Worm (Caenorhabditis elegans): Measurements from ENCODE around the gene gcy-23.
A peak's percentile ranks its signal among the peaks of the same experiment; 100 is the strongest.

The gcy-23 gene

DNA sequence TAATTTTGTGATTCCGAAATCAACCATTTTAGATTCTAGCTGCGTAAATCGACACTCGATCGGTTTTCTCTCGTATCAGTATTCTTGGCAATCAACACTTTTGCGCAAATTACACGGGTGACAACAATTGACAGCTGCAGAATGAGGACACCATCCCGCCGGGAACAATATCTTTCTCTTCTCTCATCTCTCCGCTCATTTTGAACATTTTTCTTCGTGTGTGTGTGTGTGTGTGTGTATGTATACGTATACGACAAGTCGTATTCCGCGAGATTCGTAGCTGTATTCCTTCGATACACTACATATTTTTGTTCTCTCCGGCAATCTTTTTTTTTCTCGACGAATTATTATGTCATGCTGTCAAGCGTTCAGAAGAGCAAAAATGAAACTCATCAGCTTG lies 32.3 kb downstream of the gcy-23 start:
- TF ChIP-seq unc-30 (tag; optimal IDR thresholded peaks at IDR 0.05), result no peak
- TF ChIP-seq blmp-1 (tag; optimal IDR thresholded peaks at IDR 0.05), result peak; percentile 56
- no peak for TF ChIP-seq pax-3 (tag; optimal IDR thresholded peaks at IDR 0.05)
- peak; percentile 6 for TF ChIP-seq snu-23 (GFP tag; optimal IDR thresholded peaks at IDR 0.05)
- no peak for TF ChIP-seq efl-3 (GFP tag; optimal IDR thresholded peaks at IDR 0.05)
- peak; percentile 37 for TF ChIP-seq nhr-85 (tag)
- TF ChIP-seq lin-14 (GFP tag; optimal IDR thresholded peaks at IDR 0.05), result peak; percentile 49
- TF ChIP-seq alr-1 (tag; optimal IDR thresholded peaks at IDR 0.05; ENCODE audit: borderline replicate concordance), result no peak
- TF ChIP-seq lin-35 (GFP tag; optimal IDR thresholded peaks at IDR 0.05), result peak in 1 of 2 experiments; percentile 9
- TF ChIP-seq elt-2 (tag; optimal IDR thresholded peaks at IDR 0.05), result no peak
- TF ChIP-seq elt-3 (tag; optimal IDR thresholded peaks at IDR 0.05), result peak in 2 of 6 experiments; percentile 16 to 41

DNA sequence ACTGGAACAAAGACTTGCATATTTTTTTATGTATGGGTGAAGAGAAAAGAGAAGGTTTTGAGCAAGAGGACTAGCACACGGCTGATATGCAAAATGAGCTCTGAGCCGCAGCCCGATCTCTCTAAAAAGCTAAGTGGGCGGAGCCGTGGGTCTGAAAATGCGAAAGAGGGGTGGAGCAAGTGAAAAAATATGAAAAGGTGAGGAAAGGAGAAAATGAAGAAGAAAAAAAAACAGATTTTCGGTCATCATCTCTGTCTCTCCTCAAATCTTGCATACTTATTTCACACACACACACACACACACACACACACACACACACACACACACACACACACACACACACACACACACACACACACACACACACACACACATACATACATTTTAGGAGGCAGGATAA lies 34.7 kb downstream of the gcy-23 start, which contains the start of gene dmd-9:
Gene dmd-9, minus strand, starts transcription at position 101 of the 400 bp plus-strand sequence.
- TF ChIP-seq ces-1 (GFP tag; optimal IDR thresholded peaks at IDR 0.05), result no peak
- TF ChIP-seq fkh-8 (tag; optimal IDR thresholded peaks at IDR 0.05), result peak; percentile 36

DNA sequence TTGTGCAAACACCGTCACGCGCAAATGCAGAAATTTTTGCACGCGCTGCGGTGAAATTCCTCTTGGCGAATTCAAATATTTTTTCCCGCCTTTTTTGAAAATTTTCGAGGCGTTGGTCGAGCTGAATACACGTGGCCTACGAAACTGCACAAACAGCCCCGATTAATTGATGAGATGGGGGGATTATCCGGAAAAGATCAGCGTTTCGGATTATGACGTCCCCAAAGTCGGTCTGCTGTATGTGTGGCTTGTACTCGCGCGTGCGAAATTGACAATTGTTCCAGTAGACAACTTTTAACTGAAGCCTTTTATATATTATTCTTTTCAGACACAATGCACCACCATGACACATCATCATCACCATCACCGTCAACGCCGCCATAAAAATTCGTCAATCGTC lies 37.1 kb downstream of the gcy-23 start:
- TF ChIP-seq mep-1 (tag; optimal IDR thresholded peaks at IDR 0.05) (no peak), fkh-8 (tag; optimal IDR thresholded peaks at IDR 0.05) (peak; percentile 34), pax-3 (tag; optimal IDR thresholded peaks at IDR 0.05) (peak; percentile 70), ztf-4 (tag; optimal IDR thresholded peaks at IDR 0.05) (no peak), C16A3.4 (tag; optimal IDR thresholded peaks at IDR 0.05) (no peak), C04F5.9 (tag; optimal IDR thresholded peaks at IDR 0.05) (no peak), nhr-47 (tag; optimal IDR thresholded peaks at IDR 0.05) (no peak), ceh-63 (GFP tag; optimal IDR thresholded peaks at IDR 0.05) (no peak), ztf-11 (tag; optimal IDR thresholded peaks at IDR 0.05) (no peak), mab-9 (GFP tag; IDR thresholded peaks at IDR 0.05) (no peak), dsc-1 (tag; optimal IDR thresholded peaks at IDR 0.05) (peak; percentile 86), unc-130 (tag; optimal IDR thresholded peaks at IDR 0.05) (no peak), nhr-71 (tag; optimal IDR thresholded peaks at IDR 0.05) (no peak), nhr-20 (tag; optimal IDR thresholded peaks at IDR 0.05) (no peak), snpc-4 (tag; optimal IDR thresholded peaks at IDR 0.05) (no peak), grh-1 (GFP tag; IDR thresholded peaks at IDR 0.05) (no peak), sup-37 (GFP tag; optimal IDR thresholded peaks at IDR 0.05) (no peak), lir-3 (tag; optimal IDR thresholded peaks at IDR 0.05; ENCODE audit: poor library complexity) (no peak), nhr-85 (tag) (no peak), rnt-1 (tag; optimal IDR thresholded peaks at IDR 0.05) (no peak), jun-1 (tag; optimal IDR thresholded peaks at IDR 0.05) (no peak)

DNA sequence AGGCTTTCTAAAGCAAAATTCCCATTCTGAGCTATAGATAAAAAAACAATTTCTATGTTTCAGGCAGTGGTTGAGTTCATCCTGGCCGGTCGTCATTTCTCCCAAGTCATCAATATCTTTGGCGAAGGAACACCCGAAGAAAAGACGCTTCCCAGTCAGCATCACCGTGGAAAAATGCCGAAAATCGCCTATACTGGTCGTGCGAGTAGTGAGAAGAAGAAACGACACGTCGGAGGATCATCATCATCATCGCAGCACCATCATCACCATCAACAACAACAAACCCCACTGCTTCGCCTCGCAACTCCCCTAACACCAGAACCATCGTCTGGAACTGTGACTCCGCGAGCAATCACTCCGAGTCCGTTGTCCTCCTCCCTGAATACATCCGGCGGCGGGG lies 37.6 kb downstream of the gcy-23 start:
- no peak for TF ChIP-seq nhr-76 (tag; optimal IDR thresholded peaks at IDR 0.05)

DNA sequence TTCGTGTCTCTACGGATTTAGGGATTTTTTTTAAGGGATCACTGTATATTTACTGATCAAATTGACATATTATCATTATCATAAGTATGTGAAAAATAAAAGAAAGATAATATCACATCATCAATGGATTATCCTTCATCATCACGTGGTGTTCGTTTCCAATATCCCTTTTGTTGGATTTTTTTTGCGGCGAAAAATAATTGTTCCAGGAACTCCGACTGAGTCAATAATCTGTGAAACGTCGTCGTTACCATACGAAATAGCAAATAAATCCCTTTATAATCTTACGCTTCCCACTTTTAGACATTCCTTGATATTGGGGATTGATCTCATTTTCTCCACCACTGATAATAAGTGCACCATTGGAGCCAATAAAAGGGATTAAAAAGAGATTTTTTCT lies 39.1 kb downstream of the gcy-23 start:
- TF ChIP-seq lin-13 (GFP tag; optimal IDR thresholded peaks at IDR 0.05), result no peak
- peak; percentile 41 for TF ChIP-seq fkh-4 (tag; optimal IDR thresholded peaks at IDR 0.05; ENCODE audit: borderline replicate concordance)
- TF ChIP-seq nhr-47 (tag; optimal IDR thresholded peaks at IDR 0.05), result peak; percentile 60
- TF ChIP-seq aly-2 (tag; optimal IDR thresholded peaks at IDR 0.05), result no peak
- TF ChIP-seq fkh-8 (tag; optimal IDR thresholded peaks at IDR 0.05), result peak; percentile 45
- peak; percentile 99 for TF ChIP-seq dsc-1 (tag; optimal IDR thresholded peaks at IDR 0.05)
- TF ChIP-seq mep-1 (tag; optimal IDR thresholded peaks at IDR 0.05), result no peak
- no peak for TF ChIP-seq ceh-82 (tag; optimal IDR thresholded peaks at IDR 0.05)
- TF ChIP-seq pax-3 (tag; optimal IDR thresholded peaks at IDR 0.05), result peak; percentile 73
- peak; percentile 38 for TF ChIP-seq nhr-71 (tag; optimal IDR thresholded peaks at IDR 0.05)
- peak; percentile 45 for TF ChIP-seq egl-13 (tag; optimal IDR thresholded peaks at IDR 0.05)
- no peak for TF ChIP-seq nhr-11 (tag; optimal IDR thresholded peaks at IDR 0.05)
- TF ChIP-seq sox-4 (tag; optimal IDR thresholded peaks at IDR 0.05), result peak; percentile 53

All from whole organism, L1 larva.